Worm (Caenorhabditis elegans) whole organism, L2 larva: ENCODE results near the gene vps-36.

ENCODE experiments used
- C34F6.9 ChIP-seq: fragments of 150-350 bp; optimal IDR thresholded peaks from 2 replicates; lab custom pipeline; 2014; ENCODE audit warnings: missing biosample characterization, missing genetic modification characterization
- F13H6.1 ChIP-seq: sonication (generic microtip); optimal IDR thresholded peaks from 2 replicates; lab custom pipeline; 2016; ENCODE audit warnings: missing genetic modification characterization, missing compliant biosample characterization
- R02D3.7 ChIP-seq: fragments of 150-350 bp; optimal IDR thresholded peaks from 2 replicates; lab custom pipeline; 2014; ENCODE audit warnings: missing biosample characterization, missing genetic modification characterization
- Y55F3AM.14 ChIP-seq: fragments of 200-800 bp; sonication (Bioruptor generic); optimal IDR thresholded peaks from 2 replicates; lab custom pipeline; 2018; ENCODE audit warnings: mild to moderate bottlenecking, missing genetic modification characterization, missing compliant biosample characterization
- aly-2 ChIP-seq: fragments of 150-350 bp; optimal IDR thresholded peaks from 2 replicates; lab custom pipeline; 2014; ENCODE audit warnings: missing biosample characterization, missing genetic modification characterization
- ama-1 ChIP-seq: fragments of 150-350 bp; optimal IDR thresholded peaks from 2 replicates; lab custom pipeline; 2018; ENCODE audit warnings: inconsistent platforms
- blmp-1 ChIP-seq: sonication (generic microtip); optimal IDR thresholded peaks from 2 replicates; lab custom pipeline; 2017; ENCODE audit warnings: missing genetic modification characterization, mild to moderate bottlenecking, missing compliant biosample characterization, antibody characterized with exemption, moderate library complexity; ENCODE audit not compliant: insufficient read depth
- ceh-82 ChIP-seq: fragments of 150-350 bp; optimal IDR thresholded peaks from 2 replicates; lab custom pipeline; 2014; ENCODE audit warnings: missing biosample characterization, missing genetic modification characterization
- crh-2 ChIP-seq: sonication (generic microtip); optimal IDR thresholded peaks from 2 replicates; lab custom pipeline; 2017; ENCODE audit warnings: missing biosample characterization, missing genetic modification characterization
- egl-27 ChIP-seq: sonication (generic microtip); optimal IDR thresholded peaks from 3 replicates; lab custom pipeline; 2017; ENCODE audit warnings: missing biosample characterization, missing genetic modification reagents, missing genetic modification characterization
- elt-1 ChIP-seq: fragments of 150-350 bp; optimal IDR thresholded peaks from 2 replicates; lab custom pipeline; 2014; ENCODE audit warnings: missing biosample characterization, missing genetic modification characterization
- fos-1 ChIP-seq: fragments of 150-350 bp; optimal IDR thresholded peaks from 2 replicates; lab custom pipeline; 2014; ENCODE audit warnings: missing biosample characterization, missing genetic modification characterization
- gmeb-1 ChIP-seq: fragments of 150-350 bp; optimal IDR thresholded peaks from 2 replicates; lab custom pipeline; 2014; ENCODE audit warnings: missing biosample characterization, missing genetic modification characterization
- lin-13 ChIP-seq: fragments of 150-350 bp; optimal IDR thresholded peaks from 2 replicates; lab custom pipeline; 2014; ENCODE audit warnings: missing biosample characterization, missing genetic modification reagents, missing genetic modification characterization
- lsy-2 ChIP-seq, 2 experiments: fragments of 150-350 bp in 1 of 2; sonication (generic microtip) in 1 of 2; optimal IDR thresholded peaks; 2 replicates each; lab custom pipeline; 2014 to 2017; ENCODE audit warnings: missing biosample characterization in 2 of 2, missing genetic modification characterization in 2 of 2
- mab-5 ChIP-seq: fragments of 150-350 bp; optimal IDR thresholded peaks from 2 replicates; lab custom pipeline; 2014; ENCODE audit warnings: missing biosample characterization, missing genetic modification characterization
- mdl-1 ChIP-seq, 2 experiments: fragments of 150-350 bp in 1 of 2; sonication (generic microtip) in 1 of 2; optimal IDR thresholded peaks; 2 replicates each; lab custom pipeline; 2017; ENCODE audit warnings: missing biosample characterization in 2 of 2, missing genetic modification characterization in 2 of 2
- nhr-10 ChIP-seq: sonication (generic microtip); optimal IDR thresholded peaks from 2 replicates; lab custom pipeline; 2017; ENCODE audit warnings: missing biosample characterization, missing genetic modification characterization
- nhr-12 ChIP-seq: fragments of 150-350 bp; optimal IDR thresholded peaks from 2 replicates; lab custom pipeline; 2014; ENCODE audit warnings: missing biosample characterization, missing genetic modification characterization
- nhr-129 ChIP-seq: fragments of 150-350 bp; optimal IDR thresholded peaks from 2 replicates; lab custom pipeline; 2014; ENCODE audit warnings: missing biosample characterization, missing genetic modification characterization
- nhr-21 ChIP-seq: fragments of 150-350 bp; optimal IDR thresholded peaks from 2 replicates; lab custom pipeline; 2014; ENCODE audit warnings: missing biosample characterization, missing genetic modification characterization
- nhr-23 ChIP-seq: fragments of 150-350 bp; optimal IDR thresholded peaks from 2 replicates; lab custom pipeline; 2014; ENCODE audit warnings: missing biosample characterization, missing genetic modification reagents, missing genetic modification characterization
- nhr-25 ChIP-seq: fragments of 150-350 bp; sonication (generic microtip); optimal IDR thresholded peaks from 3 replicates; lab custom pipeline; 2014; ENCODE audit warnings: missing biosample characterization, missing genetic modification characterization
- peb-1 ChIP-seq: fragments of 150-350 bp; optimal IDR thresholded peaks from 2 replicates; lab custom pipeline; 2014; ENCODE audit warnings: missing biosample characterization, missing genetic modification characterization
- skn-1 ChIP-seq: sonication (generic microtip); optimal IDR thresholded peaks from 2 replicates; lab custom pipeline; 2017; ENCODE audit warnings: missing biosample characterization, missing genetic modification characterization
- sma-3 ChIP-seq: sonication (generic microtip); optimal IDR thresholded peaks from 2 replicates; lab custom pipeline; 2016; ENCODE audit warnings: missing genetic modification reagents, missing genetic modification characterization, missing compliant biosample characterization
- sma-9 ChIP-seq, 2 experiments: fragments of 150-350 bp in 1 of 2; sonication (generic microtip) in 1 of 2; optimal IDR thresholded peaks; 2 replicates each; lab custom pipeline; 2014 to 2016; ENCODE audit warnings: missing genetic modification characterization in 2 of 2, mild to moderate bottlenecking in 1 of 2, missing biosample characterization in 1 of 2, missing compliant biosample characterization in 1 of 2, missing genetic modification reagents in 1 of 2, moderate library complexity in 1 of 2
- unc-55 ChIP-seq: fragments of 150-350 bp; sonication (generic microtip); optimal IDR thresholded peaks from 3 replicates; lab custom pipeline; 2014; ENCODE audit warnings: missing biosample characterization, missing genetic modification reagents, missing genetic modification characterization
- unc-62 ChIP-seq: fragments of 150-350 bp; optimal IDR thresholded peaks from 2 replicates; lab custom pipeline; 2014; ENCODE audit warnings: missing biosample characterization, missing genetic modification reagents, missing genetic modification characterization
- zag-1 ChIP-seq: fragments of 150-350 bp; optimal IDR thresholded peaks from 2 replicates; lab custom pipeline; 2014; ENCODE audit warnings: missing biosample characterization, missing genetic modification characterization
- ztf-11 ChIP-seq: sonication (generic microtip); optimal IDR thresholded peaks from 2 replicates; lab custom pipeline; 2017; ENCODE audit warnings: missing biosample characterization, missing genetic modification characterization
- ztf-4 ChIP-seq: fragments of 150-350 bp; optimal IDR thresholded peaks from 2 replicates; lab custom pipeline; 2014; ENCODE audit warnings: missing biosample characterization, missing genetic modification characterization

vps-36 gene

ce11 chrV:10947210-10947609 lies 13.3 kb downstream of the vps-36 start:
- no peak for TF ChIP-seq peb-1 (tag; lab: Kevin White, UChicago)
- TF ChIP-seq egl-27: no peak

ce11 chrV:10944903-10945302 lies 15.6 kb downstream of the vps-36 start:
- no peak for TF ChIP-seq nhr-10 (tag; lab: Kevin White, UChicago)
- peak in 1 of 2 experiments; percentile 15 for TF ChIP-seq lsy-2 (tag; optimal IDR thresholded peaks at IDR 0.05; lab: Kevin White, UChicago)
- no peak for TF ChIP-seq blmp-1
- no peak for TF ChIP-seq C34F6.9 (tag; lab: Kevin White, UChicago)

- TF ChIP-seq nhr-23 (tag; lab: Kevin White, UChicago): no peak
- no peak for TF ChIP-seq gmeb-1 (tag; lab: Kevin White, UChicago)
- TF ChIP-seq aly-2 (tag; lab: Kevin White, UChicago): no peak
Observed at ce11 chrV:10942161-10942560, 18.3 kb downstream of the vps-36 start, which contains the start of gene zip-9. Gene zip-9 (plus strand): TSS chrV:10942461.

- TF ChIP-seq nhr-25 (tag; lab: Kevin White, UChicago) (no peak), nhr-12 (tag; lab: Kevin White, UChicago) (no peak), Y55F3AM.14 (GFP tag; lab: Kevin White, UChicago) (no peak), crh-2 (no peak), fos-1 (tag; lab: Kevin White, UChicago) (no peak)
- TF ChIP-seq, all 48 proteins: peak for 0
Observed at ce11 chrV:10941150-10941549, 19.3 kb downstream of the vps-36 start, which contains the start of gene F17C11.26. Gene F17C11.26 (plus strand): TSS chrV:10941450.

- TF ChIP-seq ama-1 (lab: Kevin White, UChicago) (peak; percentile 34), elt-1 (tag; lab: Kevin White, UChicago) (no peak), sma-3 (GFP tag; lab: Kevin White, UChicago) (peak; percentile 72), mab-5 (no peak), egl-27 (peak; percentile 75), blmp-1 (peak; percentile 71), nhr-12 (tag; lab: Kevin White, UChicago) (no peak), mdl-1 (tag; optimal IDR thresholded peaks at IDR 0.05; lab: Kevin White, UChicago) (peak in 1 of 2 experiments; percentile 24), nhr-25 (tag; lab: Kevin White, UChicago) (peak; percentile 45), C34F6.9 (tag; lab: Kevin White, UChicago) (peak; percentile 75), unc-55 (GFP tag; lab: Kevin White, UChicago) (peak; percentile 59), ceh-82 (tag; lab: Kevin White, UChicago) (no peak), Y55F3AM.14 (GFP tag; lab: Kevin White, UChicago) (peak; percentile 77), crh-2 (peak; percentile 81), ztf-4 (tag; lab: Kevin White, UChicago) (peak; percentile 48), gmeb-1 (tag; lab: Kevin White, UChicago) (peak; percentile 62), lsy-2 (tag; optimal IDR thresholded peaks at IDR 0.05; lab: Kevin White, UChicago) (peak in 1 of 2 experiments; percentile 65), R02D3.7 (no peak), fos-1 (tag; lab: Kevin White, UChicago) (peak; percentile 74), sma-9 (GFP tag; optimal IDR thresholded peaks at IDR 0.05; lab: Kevin White, UChicago) (peak; percentile 67), sma-9 (tag; optimal IDR thresholded peaks at IDR 0.05; lab: Kevin White, UChicago) (no peak), lin-13 (GFP tag; lab: Kevin White, UChicago) (peak; percentile 39), nhr-129 (peak; percentile 100), F13H6.1 (peak; percentile 77), zag-1 (peak; percentile 27), skn-1 (tag; lab: Kevin White, UChicago) (peak; percentile 75), nhr-21 (tag; lab: Kevin White, UChicago) (peak; percentile 56)
Observed at ce11 chrV:10940571-10940991, 19.9 kb downstream of the vps-36 start.

ce11 chrV:10939990-10940570 lies 20.4 kb downstream of the vps-36 start:
- peak; percentile 24 for TF ChIP-seq unc-62 (GFP tag; lab: Kevin White, UChicago)
- TF ChIP-seq nhr-21 (tag; lab: Kevin White, UChicago): peak; percentile 68
- peak; percentile 65 for TF ChIP-seq sma-9 (GFP tag; optimal IDR thresholded peaks at IDR 0.05; lab: Kevin White, UChicago)
- TF ChIP-seq sma-9 (tag; optimal IDR thresholded peaks at IDR 0.05; lab: Kevin White, UChicago): no peak
- no peak for TF ChIP-seq ztf-11
- TF ChIP-seq, all 48 proteins: peak for 3
